Fruit fly (Drosophila melanogaster) whole organism, embryonic: ENCODE measurements around the gene halo.
A peak's percentile ranks its signal among the peaks of the same experiment; 100 is the strongest.

Source experiments
- CG12104 ChIP-seq: fragments of 200-800 bp; sonication (Bioruptor generic); optimal IDR thresholded peaks from 3 replicates; lab custom pipeline; 2016; ENCODE audit warnings: missing biosample characterization, missing genetic modification characterization
- CG12299 ChIP-seq: fragments of 200-800 bp; sonication (Bioruptor generic); optimal IDR thresholded peaks from 2 replicates; lab custom pipeline; 2018; ENCODE audit warnings: missing biosample characterization, mild to moderate bottlenecking, missing genetic modification characterization
- CG1233 ChIP-seq: fragments of 200-800 bp; sonication (Bioruptor generic); optimal IDR thresholded peaks from 4 replicates; lab custom pipeline; 2018; ENCODE audit warnings: missing biosample characterization, mild to moderate bottlenecking, missing genetic modification characterization
- CG12659 ChIP-seq: fragments of 200-800 bp; sonication (Bioruptor generic); optimal IDR thresholded peaks from 3 replicates; lab custom pipeline; 2017; ENCODE audit warnings: mild to moderate bottlenecking, missing biosample characterization, missing genetic modification reagents, missing genetic modification characterization
- CG13123 ChIP-seq: fragments of 200-800 bp; sonication (Bioruptor generic); optimal IDR thresholded peaks from 2 replicates; lab custom pipeline; 2016; ENCODE audit warnings: missing biosample characterization, missing genetic modification characterization
- CG14860 ChIP-seq: fragments of 200-800 bp; sonication (Bioruptor generic); IDR thresholded peaks from 3 replicates; pipeline ENCODE4 v1.3.6; 2022; ENCODE audit warnings: missing biosample characterization, missing genetic modification characterization; ENCODE audit not compliant: partially characterized antibody
- CG15269 ChIP-seq: fragments of 200-800 bp; sonication (Bioruptor generic); optimal IDR thresholded peaks from 2 replicates; lab custom pipeline; 2018; ENCODE audit warnings: missing biosample characterization, mild to moderate bottlenecking, missing genetic modification characterization, moderate library complexity
- CG18599 ChIP-seq: fragments of 200-800 bp; sonication (Bioruptor generic); optimal IDR thresholded peaks from 3 replicates; lab custom pipeline; 2017; ENCODE audit warnings: missing biosample characterization, missing genetic modification characterization, mild to moderate bottlenecking, moderate library complexity, missing genetic modification reagents
- CG18764 ChIP-seq: fragments of 200-800 bp; sonication (Bioruptor generic); optimal IDR thresholded peaks from 3 replicates; lab custom pipeline; 2016; ENCODE audit warnings: missing biosample characterization, missing genetic modification characterization
- CG2129 ChIP-seq: fragments of 200-800 bp; sonication (Bioruptor generic); IDR thresholded peaks from 2 replicates; pipeline ENCODE4 v1.3.6; 2022; ENCODE audit warnings: missing biosample characterization, missing genetic modification characterization; ENCODE audit not compliant: partially characterized antibody
- CG2712 ChIP-seq: fragments of 200-800 bp; optimal IDR thresholded peaks from 3 replicates; lab custom pipeline; 2019; ENCODE audit warnings: missing biosample characterization, mild to moderate bottlenecking, missing genetic modification characterization, moderate library complexity
- CG30020 ChIP-seq: fragments of 200-800 bp; optimal IDR thresholded peaks from 2 replicates; lab custom pipeline; 2019; ENCODE audit warnings: missing biosample characterization, mild to moderate bottlenecking, missing genetic modification characterization, moderate library complexity
- CG31365 ChIP-seq: fragments of 200-800 bp; sonication (Bioruptor generic); optimal IDR thresholded peaks from 2 replicates; lab custom pipeline; 2018; ENCODE audit warnings: missing biosample characterization, mild to moderate bottlenecking, missing genetic modification characterization
- CG32767 ChIP-seq: fragments of 200-800 bp; sonication (Bioruptor generic); IDR thresholded peaks from 2 replicates; pipeline ENCODE4 v1.3.6; 2022; ENCODE audit warnings: missing biosample characterization, missing genetic modification characterization
- CG34376 ChIP-seq: fragments of 200-800 bp; sonication (Bioruptor generic); optimal IDR thresholded peaks from 2 replicates; lab custom pipeline; 2018; ENCODE audit warnings: missing biosample characterization, mild to moderate bottlenecking, missing genetic modification characterization
- CG4282 ChIP-seq: fragments of 200-800 bp; sonication (Bioruptor generic); optimal IDR thresholded peaks from 2 replicates; lab custom pipeline; 2016; ENCODE audit warnings: missing biosample characterization, missing genetic modification characterization
- CG5245 ChIP-seq: fragments of 200-800 bp; sonication (Bioruptor generic); optimal IDR thresholded peaks from 3 replicates; lab custom pipeline; 2016; ENCODE audit warnings: missing biosample characterization, missing genetic modification characterization
- CG6272 ChIP-seq: fragments of 200-800 bp; sonication (Bioruptor generic); IDR thresholded peaks from 2 replicates; pipeline ENCODE4 v1.3.6; 2022; ENCODE audit warnings: missing biosample characterization, missing genetic modification characterization
- CG7372 ChIP-seq: fragments of 200-800 bp; sonication (Bioruptor generic); IDR thresholded peaks from 2 replicates; pipeline ENCODE4 v1.3.6; 2022; ENCODE audit warnings: missing biosample characterization, missing genetic modification characterization
- CG8924 ChIP-seq: fragments of 200-800 bp; optimal IDR thresholded peaks from 3 replicates; lab custom pipeline; 2019; ENCODE audit warnings: missing biosample characterization, mild to moderate bottlenecking, missing genetic modification characterization, moderate library complexity
- CG9437 ChIP-seq: fragments of 200-800 bp; sonication (Bioruptor generic); optimal IDR thresholded peaks from 2 replicates; lab custom pipeline; 2018; ENCODE audit warnings: missing biosample characterization, mild to moderate bottlenecking, missing genetic modification characterization
- CG9609 ChIP-seq: fragments of 200-800 bp; sonication (Bioruptor generic); optimal IDR thresholded peaks from 3 replicates; lab custom pipeline; 2016; ENCODE audit warnings: missing biosample characterization, missing genetic modification characterization
- CrebB ChIP-seq: fragments of 200-800 bp; sonication (Bioruptor generic); optimal IDR thresholded peaks from 3 replicates; lab custom pipeline; 2018; ENCODE audit warnings: missing biosample characterization, mild to moderate bottlenecking, missing genetic modification characterization
- Dp ChIP-seq: fragments of 200-800 bp; sonication (Bioruptor generic); optimal IDR thresholded peaks from 2 replicates; lab custom pipeline; 2018; ENCODE audit warnings: missing biosample characterization, mild to moderate bottlenecking, missing genetic modification characterization, moderate library complexity
- Hand ChIP-seq: fragments of 200-800 bp; sonication (Bioruptor generic); optimal IDR thresholded peaks from 2 replicates; lab custom pipeline; 2017; ENCODE audit warnings: mild to moderate bottlenecking, missing biosample characterization, missing genetic modification reagents, missing genetic modification characterization
- Hr78 ChIP-seq, 2 experiments: fragments of 200-800 bp in 1 of 2; fragments of >200 bp in 1 of 2; sonication (Bioruptor generic) in 1 of 2; optimal IDR thresholded peaks; 2 replicates each; lab custom pipeline; 2017 to 2019; ENCODE audit warnings: missing biosample characterization in 2 of 2, missing genetic modification characterization in 2 of 2, mild to moderate bottlenecking in 1 of 2, moderate library complexity in 1 of 2
- Hsf ChIP-seq: fragments of 200-800 bp; sonication (Bioruptor generic); optimal IDR thresholded peaks from 3 replicates; lab custom pipeline; 2016; ENCODE audit warnings: missing biosample characterization, missing genetic modification characterization
- Lhr ChIP-seq: fragments of 200-800 bp; sonication (Bioruptor generic); optimal IDR thresholded peaks from 3 replicates; lab custom pipeline; 2017; ENCODE audit warnings: mild to moderate bottlenecking, missing biosample characterization, missing genetic modification reagents, missing genetic modification characterization
- MBD-R2 ChIP-seq: fragments of 200-800 bp; sonication (Bioruptor generic); IDR thresholded peaks from 2 replicates; pipeline ENCODE4 v1.3.6; 2022; ENCODE audit warnings: missing biosample characterization, missing genetic modification characterization
- Sox102F ChIP-seq: fragments of 200-800 bp; sonication (Bioruptor generic); optimal IDR thresholded peaks from 2 replicates; lab custom pipeline; 2018; ENCODE audit warnings: missing biosample characterization, mild to moderate bottlenecking, missing genetic modification characterization, moderate library complexity
- Sry-β ChIP-seq: fragments of 200-800 bp; sonication (Bioruptor generic); optimal IDR thresholded peaks from 2 replicates; lab custom pipeline; 2018; ENCODE audit warnings: missing biosample characterization, mild to moderate bottlenecking, missing genetic modification characterization, moderate library complexity
- Ssrp ChIP-seq: fragments of 200-800 bp; sonication (Bioruptor generic); optimal IDR thresholded peaks from 2 replicates; lab custom pipeline; 2018; ENCODE audit warnings: missing biosample characterization, mild to moderate bottlenecking, missing genetic modification characterization, moderate library complexity
- ap ChIP-seq: fragments of 200-800 bp; sonication (Bioruptor generic); IDR thresholded peaks from 2 replicates; pipeline ENCODE4 v1.3.6; 2022; ENCODE audit warnings: missing biosample characterization, missing genetic modification characterization
- bab2 ChIP-seq: fragments of 200-800 bp; sonication (Bioruptor generic); optimal IDR thresholded peaks from 2 replicates; lab custom pipeline; 2016; ENCODE audit warnings: missing biosample characterization, missing genetic modification characterization
- cwo ChIP-seq: fragments of 200-800 bp; sonication (Bioruptor generic); optimal IDR thresholded peaks from 3 replicates; lab custom pipeline; 2017; ENCODE audit warnings: missing biosample characterization, missing genetic modification characterization, mild to moderate bottlenecking, moderate library complexity, missing genetic modification reagents
- dimm ChIP-seq: fragments of 200-800 bp; sonication (Bioruptor generic); IDR thresholded peaks from 2 replicates; pipeline ENCODE4 v1.3.6; 2022; ENCODE audit warnings: missing biosample characterization, missing genetic modification characterization
- disco-r ChIP-seq: fragments of 200-800 bp; sonication (Bioruptor generic); optimal IDR thresholded peaks from 2 replicates; lab custom pipeline; 2016; ENCODE audit warnings: missing biosample characterization, missing genetic modification characterization
- dmrt11E ChIP-seq: fragments of 200-800 bp; sonication (Bioruptor generic); optimal IDR thresholded peaks from 3 replicates; lab custom pipeline; 2018; ENCODE audit warnings: missing biosample characterization, mild to moderate bottlenecking, missing genetic modification characterization, moderate library complexity
- ems ChIP-seq: fragments of 200-800 bp; sonication (Bioruptor generic); optimal IDR thresholded peaks from 3 replicates; lab custom pipeline; 2016; ENCODE audit warnings: missing biosample characterization, missing genetic modification characterization
- exex ChIP-seq: fragments of 200-800 bp; sonication (Bioruptor generic); optimal IDR thresholded peaks from 4 replicates; lab custom pipeline; 2018; ENCODE audit warnings: missing biosample characterization, mild to moderate bottlenecking, missing genetic modification characterization, moderate library complexity
- eyg ChIP-seq: fragments of 200-800 bp; sonication (Bioruptor generic); optimal IDR thresholded peaks from 3 replicates; lab custom pipeline; 2016; ENCODE audit warnings: missing biosample characterization, missing genetic modification characterization
- fd96Cb ChIP-seq: fragments of 200-800 bp; sonication (Bioruptor generic); optimal IDR thresholded peaks from 2 replicates; lab custom pipeline; 2018; ENCODE audit warnings: missing biosample characterization, mild to moderate bottlenecking, missing genetic modification characterization, moderate library complexity
- gsb-n ChIP-seq: fragments of 200-800 bp; sonication (Bioruptor generic); optimal IDR thresholded peaks from 3 replicates; lab custom pipeline; 2018; ENCODE audit warnings: missing biosample characterization, mild to moderate bottlenecking, missing genetic modification characterization
- lilli ChIP-seq: fragments of 200-800 bp; sonication (Bioruptor generic); optimal IDR thresholded peaks from 3 replicates; lab custom pipeline; 2016; ENCODE audit warnings: missing biosample characterization, missing genetic modification characterization
- sim ChIP-seq: fragments of 200-800 bp; sonication (Bioruptor generic); IDR thresholded peaks from 2 replicates; pipeline ENCODE4 v1.3.6; 2022; ENCODE audit warnings: missing biosample characterization, missing genetic modification characterization
- sob ChIP-seq: fragments of 200-800 bp; sonication (Bioruptor generic); IDR thresholded peaks from 2 replicates; pipeline ENCODE4 v1.3.6; 2022; ENCODE audit warnings: missing biosample characterization, missing genetic modification characterization
- stwl ChIP-seq: fragments of 200-800 bp; sonication (Bioruptor generic); optimal IDR thresholded peaks from 3 replicates; lab custom pipeline; 2018; ENCODE audit warnings: missing biosample characterization, mild to moderate bottlenecking, missing genetic modification characterization, moderate library complexity
- trh ChIP-seq: fragments of 200-800 bp; sonication (Bioruptor generic); optimal IDR thresholded peaks from 2 replicates; lab custom pipeline; 2016; ENCODE audit warnings: missing biosample characterization, missing genetic modification characterization
- ttk ChIP-seq: fragments of 200-800 bp; sonication (Bioruptor generic); IDR thresholded peaks from 2 replicates; pipeline ENCODE4 v2.1.2; 2022; ENCODE audit warnings: missing biosample characterization, missing genetic modification characterization
- wek ChIP-seq: fragments of 200-800 bp; sonication (Bioruptor generic); optimal IDR thresholded peaks from 3 replicates; lab custom pipeline; 2018; ENCODE audit warnings: missing biosample characterization, mild to moderate bottlenecking, missing genetic modification characterization, moderate library complexity

The halo gene

DNA sequence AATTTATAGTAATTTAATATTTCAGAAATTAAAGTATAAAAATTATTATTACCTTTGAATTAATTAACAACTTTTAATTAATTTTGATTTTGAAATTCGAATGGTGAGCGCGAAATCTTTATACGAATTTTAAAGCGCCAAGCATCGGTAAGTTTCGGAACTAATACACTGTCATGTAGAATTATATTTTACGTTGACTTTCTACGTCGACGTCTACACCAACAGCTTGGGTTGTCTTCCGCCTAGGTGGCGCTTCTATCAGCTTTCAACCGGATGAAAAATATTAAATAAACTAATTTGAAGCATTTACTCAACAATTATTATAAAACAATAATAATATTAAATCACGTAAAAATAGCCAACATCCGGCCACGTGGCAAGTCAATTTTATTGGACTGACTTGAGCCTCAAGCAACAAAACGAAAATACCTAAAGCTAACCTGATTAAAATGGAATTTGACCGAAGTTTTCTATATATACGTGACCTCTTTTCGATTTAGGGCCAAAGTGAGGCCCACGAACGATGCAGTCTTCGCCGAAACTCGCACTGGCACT, 26.1 kb downstream of the halo start, which contains the start of gene CG31928 (continued):
- TF ChIP-seq Lhr (peak; percentile 42), exex (no peak), CG4282 (GFP tag; lab: Kevin White, UChicago) (no peak), CrebB (no peak), dimm (GFP tag; lab: Robert Waterston, UW) (no peak), CG2712 (tag; lab: Kevin White, UChicago) (no peak), Sry-β (no peak), lilli (GFP tag; lab: Kevin White, UChicago) (no peak), ap (no peak), CG13123 (GFP tag; lab: Kevin White, UChicago) (no peak), CG1233 (GFP tag; lab: Kevin White, UChicago) (no peak), CG12659 (GFP tag; lab: Kevin White, UChicago) (no peak), CG34376 (GFP tag; lab: Kevin White, UChicago) (no peak), stwl (tag; lab: Kevin White, UChicago) (peak; percentile 47), sob (no peak), ems (GFP tag; lab: Kevin White, UChicago) (no peak), CG12299 (no peak), Sox102F (GFP tag; lab: Kevin White, UChicago) (peak; percentile 26), dmrt11E (tag; lab: Kevin White, UChicago) (no peak), CG9437 (GFP tag; lab: Kevin White, UChicago) (no peak), CG14860 (GFP tag; lab: Robert Waterston, UW) (no peak), CG18764 (no peak), sim (no peak), CG5245 (no peak), CG12104 (GFP tag; lab: Kevin White, UChicago) (no peak), Hand (no peak), fd96Cb (tag; lab: Kevin White, UChicago) (no peak), CG30020 (tag; lab: Kevin White, UChicago) (no peak), cwo (GFP tag; lab: Kevin White, UChicago) (no peak), Dp (GFP tag; lab: Kevin White, UChicago) (peak; percentile 72), CG7372 (GFP tag; lab: Robert Waterston, UW) (no peak; the same call in 1 of the 2 replicates), CG32767 (GFP tag; lab: Robert Waterston, UW) (no peak), CG8924 (tag; lab: Kevin White, UChicago) (no peak), MBD-R2 (GFP tag; lab: Robert Waterston, UW) (peak; percentile 19; the same call in 1 of the 2 replicates), gsb-n (no peak), Hr78 (GFP tag; optimal IDR thresholded peaks at IDR 0.05; lab: Kevin White, UChicago) (no peak), CG6272 (GFP tag; lab: Robert Waterston, UW) (0 out of 2 replicates have a peak, but pooled peaks have one; percentile 8), wek (GFP tag; lab: Kevin White, UChicago) (no peak), ttk (no peak), Ssrp (tag; lab: Kevin White, UChicago) (no peak), CG9609 (GFP tag; lab: Kevin White, UChicago) (no peak), CG18599 (GFP tag; lab: Kevin White, UChicago) (no peak), CG15269 (tag; lab: Kevin White, UChicago) (no peak), CG2129 (GFP tag; lab: Robert Waterston, UW) (no peak), bab2 (GFP tag; lab: Kevin White, UChicago) (no peak), trh (GFP tag; lab: Kevin White, UChicago) (no peak), CG31365 (tag; lab: Kevin White, UChicago) (no peak), Hsf (GFP tag; lab: Kevin White, UChicago) (peak; percentile 20), eyg (GFP tag; lab: Kevin White, UChicago) (no peak), disco-r (GFP tag; lab: Kevin White, UChicago) (no peak)
